Worm (Caenorhabditis elegans) whole organism, midembryonic: ENCODE data around the gene Y51H4A.22.

Experiments
- cog-1 ChIP-seq: sonication (generic microtip); optimal IDR thresholded peaks from 2 replicates; lab custom pipeline; 2016; ENCODE audit warnings: missing genetic modification characterization, missing compliant biosample characterization
- flt-1 ChIP-seq: fragments of 200-800 bp; sonication (Bioruptor generic); IDR thresholded peaks from 2 replicates; pipeline ENCODE4 v1.3.6; 2022; ENCODE audit warnings: missing genetic modification characterization, missing compliant biosample characterization
- med-1 ChIP-seq: sonication (generic microtip); optimal IDR thresholded peaks from 2 replicates; lab custom pipeline; 2017; ENCODE audit warnings: missing genetic modification characterization, mild to moderate bottlenecking, missing compliant biosample characterization, antibody characterized with exemption, missing genetic modification reagents; ENCODE audit not compliant: insufficient read depth
- ref-1 ChIP-seq: fragments of 200-800 bp; sonication (Bioruptor generic); conservative IDR thresholded peaks from 2 replicates; pipeline ENCODE4 v1.3.6; 2022; ENCODE audit warnings: missing genetic modification reagents, missing genetic modification characterization, missing compliant biosample characterization
- tab-1 ChIP-seq: fragments of 200-800 bp; sonication (Bioruptor generic); IDR thresholded peaks from 2 replicates; pipeline ENCODE4 v1.3.6; 2022; ENCODE audit warnings: missing genetic modification characterization, missing compliant biosample characterization
- ztf-23 ChIP-seq: fragments of 200-800 bp; sonication (Bioruptor generic); IDR thresholded peaks from 2 replicates; pipeline ENCODE4 v1.3.6; 2022; ENCODE audit warnings: missing genetic modification reagents, missing genetic modification characterization, missing compliant biosample characterization
- ztf-29 ChIP-seq: fragments of 200-800 bp; sonication (Bioruptor generic); IDR thresholded peaks from 2 replicates; pipeline ENCODE4 v1.3.6; 2022; ENCODE audit warnings: missing genetic modification reagents, missing genetic modification characterization, missing compliant biosample characterization

DNA sequence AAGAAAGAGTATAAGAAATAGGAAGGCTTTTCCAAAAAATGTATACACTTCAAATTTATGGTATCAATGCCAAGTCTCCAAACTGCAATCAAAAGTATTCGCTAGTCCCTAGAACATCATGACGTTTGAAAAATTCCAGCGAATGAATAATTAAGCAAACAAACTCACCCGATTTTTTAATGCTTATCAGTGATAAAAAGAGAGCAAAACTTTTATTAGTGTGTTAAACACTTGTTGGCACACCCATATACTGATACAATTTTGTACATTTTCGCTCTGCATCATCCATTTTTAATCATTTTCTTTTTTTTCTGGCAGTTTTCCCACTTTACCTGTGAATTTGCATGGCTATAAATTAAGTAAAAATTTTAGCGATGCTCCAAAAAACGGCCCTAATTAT lies 15.4 kb downstream of the Y51H4A.22 start, which contains the start of gene Y51H4A.25:
- TF ChIP-seq ref-1 (GFP tag; lab: Robert Waterston, UW) (no peak), cog-1 (no peak), ztf-23 (GFP tag; lab: Robert Waterston, UW) (no peak), flt-1 (GFP tag; lab: Robert Waterston, UW) (no peak), tab-1 (GFP tag; lab: Robert Waterston, UW) (no peak), med-1 (GFP tag; lab: Kevin White, UChicago) (no peak), ztf-29 (GFP tag; lab: Robert Waterston, UW) (no peak)
